Fruit fly (Drosophila melanogaster): ENCODE measurements around the gene CG1958.
A peak's percentile ranks its signal among the peaks of the same experiment; 100 is the strongest.

The CG1958 gene

dm6 chrX:7306538-7307477, 40.1 kb downstream of the CG1958 start (continued):
- TF ChIP-seq eyg (GFP tag; optimal IDR thresholded peaks at IDR 0.05) (peak; percentile 65), CG11398 (GFP tag; optimal IDR thresholded peaks at IDR 0.05) (peak; percentile 64), Dp (GFP tag; optimal IDR thresholded peaks at IDR 0.05) (no peak), HmgD (GFP tag; optimal IDR thresholded peaks at IDR 0.05) (peak; percentile 34), en (GFP tag; optimal IDR thresholded peaks at IDR 0.05) (peak; percentile 33), bbx (GFP tag; IDR thresholded peaks at IDR 0.05; ENCODE audit: partially characterized antibody) (peak; percentile 36; the same call in 1 of the 2 replicates), Sry-β (GFP tag; optimal IDR thresholded peaks at IDR 0.05) (peak; percentile 67), ems (GFP tag; optimal IDR thresholded peaks at IDR 0.05) (peak; percentile 79), CG11456 (GFP tag; IDR thresholded peaks at IDR 0.05) (peak; percentile 67; the same call in 2 of the 3 replicates), CG10274 (GFP tag; optimal IDR thresholded peaks at IDR 0.05) (peak; percentile 83), dmrt11E (tag; optimal IDR thresholded peaks at IDR 0.05) (peak; percentile 97), lilli (GFP tag; optimal IDR thresholded peaks at IDR 0.05) (peak; percentile 68), CG1024 (GFP tag; IDR thresholded peaks at IDR 0.05) (0 out of 2 replicates have a peak, but pooled peaks have one; percentile 6), al (GFP tag; IDR thresholded peaks at IDR 0.05) (peak; percentile 72), mld (GFP tag; IDR thresholded peaks at IDR 0.05; ENCODE audit: partially characterized antibody) (no peak), Stat92E (GFP tag; optimal IDR thresholded peaks at IDR 0.05) (no peak), grau (tag; optimal IDR thresholded peaks at IDR 0.05) (peak; percentile 95), CG4404 (GFP tag; IDR thresholded peaks at IDR 0.05) (peak; percentile 86), kah (GFP tag; optimal IDR thresholded peaks at IDR 0.05) (peak; percentile 76), pzg (GFP tag; optimal IDR thresholded peaks at IDR 0.05) (no peak), jumu (GFP tag; optimal IDR thresholded peaks at IDR 0.05) (peak; percentile 60), CG12155 (GFP tag; optimal IDR thresholded peaks at IDR 0.05) (peak; percentile 76), CG18262 (tag; optimal IDR thresholded peaks at IDR 0.05) (peak; percentile 99), Hey (tag; optimal IDR thresholded peaks at IDR 0.05) (peak; percentile 22), crol (GFP tag; IDR thresholded peaks at IDR 0.05) (peak; percentile 100), stwl (tag; optimal IDR thresholded peaks at IDR 0.05) (peak; percentile 16), insv (GFP tag; optimal IDR thresholded peaks at IDR 0.05) (peak in 1 of 2 experiments; percentile 59), Camta (GFP tag; optimal IDR thresholded peaks at IDR 0.05) (peak; percentile 69), CG17359 (tag; optimal IDR thresholded peaks at IDR 0.05) (peak; percentile 90), Gsc (GFP tag; IDR thresholded peaks at IDR 0.05) (peak; percentile 74), Ptx1 (GFP tag; IDR thresholded peaks at IDR 0.05) (peak; percentile 88), Atf-2 (GFP tag; optimal IDR thresholded peaks at IDR 0.05) (peak; percentile 89), CG9437 (GFP tag; optimal IDR thresholded peaks at IDR 0.05) (peak; percentile 95), D (optimal IDR thresholded peaks at IDR 0.05) (no peak), D (GFP tag; optimal IDR thresholded peaks at IDR 0.05) (peak; percentile 97), CG1792 (GFP tag; optimal IDR thresholded peaks at IDR 0.05) (peak; percentile 71), CG34422 (GFP tag; IDR thresholded peaks at IDR 0.05) (peak; percentile 82; the same call in 2 of the 3 replicates), NFAT (GFP tag; IDR thresholded peaks at IDR 0.05) (peak; percentile 39), CTCF (GFP tag; optimal IDR thresholded peaks at IDR 0.05) (peak; percentile 40), eve (GFP tag; optimal IDR thresholded peaks at IDR 0.05) (no peak), slbo (GFP tag; IDR thresholded peaks at IDR 0.05) (peak; percentile 73), Hr78 (GFP tag; optimal IDR thresholded peaks at IDR 0.05) (peak in 1 of 2 experiments; percentile 60), CG9727 (GFP tag; optimal IDR thresholded peaks at IDR 0.05) (peak; percentile 99), CG32767 (GFP tag; IDR thresholded peaks at IDR 0.05) (no peak; the same call in 1 of the 2 replicates), Bdp1 (GFP tag; optimal IDR thresholded peaks at IDR 0.05) (peak; percentile 58), CG14965 (GFP tag; optimal IDR thresholded peaks at IDR 0.05; ENCODE audit: borderline replicate concordance) (peak; percentile 14), HLH54F (GFP tag; optimal IDR thresholded peaks at IDR 0.05) (peak; percentile 80), CG12744 (GFP tag; optimal IDR thresholded peaks at IDR 0.05) (peak; percentile 67), luna (GFP tag; optimal IDR thresholded peaks at IDR 0.05) (no peak)

All from whole organism, embryonic.